Worm (Caenorhabditis elegans) whole organism, L4 larva: ENCODE measurements around the gene F16B4.6.
A peak's percentile ranks its signal among the peaks of the same experiment; 100 is the strongest.

Source experiments
- F10B5.3 ChIP-seq: sonication (generic microtip); optimal IDR thresholded peaks from 2 replicates; lab custom pipeline; 2016; ENCODE audit warnings: mild to moderate bottlenecking, missing genetic modification characterization, missing compliant biosample characterization
- Y48G9A.11 ChIP-seq: fragments of 200-800 bp; sonication (Bioruptor generic); IDR thresholded peaks from 2 replicates; pipeline ENCODE4 v1.3.6; 2022; ENCODE audit warnings: missing genetic modification reagents, missing genetic modification characterization, missing compliant biosample characterization
- ZK546.5 ChIP-seq, 2 experiments: sonication (generic microtip); optimal IDR thresholded peaks; 2 replicates each; lab custom pipeline; 2017; ENCODE audit warnings: missing biosample characterization in 2 of 2, missing genetic modification characterization in 2 of 2
- aha-1 ChIP-seq: fragments of 150-350 bp; peaks from one replicate; lab custom pipeline; 2014; ENCODE audit warnings: missing biosample characterization, missing genetic modification characterization
- arid-1 ChIP-seq: fragments of 200-800 bp; sonication (Bioruptor generic); conservative IDR thresholded peaks from 2 replicates; pipeline ENCODE4 v1.3.6; 2022; ENCODE audit warnings: missing genetic modification reagents, missing genetic modification characterization, missing compliant biosample characterization
- ces-1 ChIP-seq: fragments of 150-350 bp; sonication (generic microtip); optimal IDR thresholded peaks from 4 replicates; lab custom pipeline; 2014; ENCODE audit warnings: missing biosample characterization, missing genetic modification reagents, missing genetic modification characterization
- dmd-9 ChIP-seq: fragments of 200-800 bp; sonication (Bioruptor generic); IDR thresholded peaks from 2 replicates; pipeline ENCODE4 v1.3.6; 2022; ENCODE audit warnings: missing genetic modification reagents, missing genetic modification characterization, missing compliant biosample characterization
- duxl-1 ChIP-seq: sonication (generic microtip); optimal IDR thresholded peaks from 2 replicates; lab custom pipeline; 2016; ENCODE audit warnings: mild to moderate bottlenecking, missing genetic modification characterization, moderate library complexity, missing compliant biosample characterization; ENCODE audit not compliant: poor library complexity
- egl-43 ChIP-seq: fragments of 200-800 bp; sonication (Bioruptor generic); IDR thresholded peaks from 2 replicates; pipeline ENCODE4 v1.3.6; 2022; ENCODE audit warnings: missing genetic modification reagents, missing genetic modification characterization, missing compliant biosample characterization
- fkh-10 ChIP-seq: fragments of 150-350 bp; optimal IDR thresholded peaks from 2 replicates; lab custom pipeline; 2014; ENCODE audit warnings: missing biosample characterization, missing genetic modification reagents, missing genetic modification characterization
- gei-8 ChIP-seq: fragments of 200-800 bp; sonication (Bioruptor generic); optimal IDR thresholded peaks from 2 replicates; lab custom pipeline; 2018; ENCODE audit warnings: mild to moderate bottlenecking, missing genetic modification characterization, missing compliant biosample characterization
- hlh-30 ChIP-seq: sonication (generic microtip); optimal IDR thresholded peaks from 2 replicates; lab custom pipeline; 2017; ENCODE audit warnings: antibody characterized with exemption, mild to moderate bottlenecking, missing genetic modification characterization, missing compliant biosample characterization; ENCODE audit not compliant: insufficient read depth
- lir-3 ChIP-seq: sonication (generic microtip); optimal IDR thresholded peaks from 2 replicates; lab custom pipeline; 2016; ENCODE audit warnings: mild to moderate bottlenecking, missing genetic modification characterization, missing compliant biosample characterization
- nhr-237 ChIP-seq: sonication (generic microtip); optimal IDR thresholded peaks from 2 replicates; lab custom pipeline; 2017; ENCODE audit warnings: missing biosample characterization, missing genetic modification characterization
- nhr-28 ChIP-seq: fragments of 150-350 bp; optimal IDR thresholded peaks from 2 replicates; lab custom pipeline; 2014; ENCODE audit warnings: missing biosample characterization, missing genetic modification characterization
- nhr-48 ChIP-seq: sonication (generic microtip); optimal IDR thresholded peaks from 2 replicates; lab custom pipeline; 2016; ENCODE audit warnings: mild to moderate bottlenecking, missing genetic modification characterization, missing compliant biosample characterization
- nhr-6 ChIP-seq: fragments of 150-350 bp; optimal IDR thresholded peaks from 2 replicates; lab custom pipeline; 2014; ENCODE audit warnings: missing biosample characterization, missing genetic modification characterization
- set-16 ChIP-seq: fragments of 200-800 bp; sonication (Bioruptor generic); IDR thresholded peaks from 2 replicates; pipeline ENCODE4 v1.3.6; 2022; ENCODE audit warnings: missing genetic modification reagents, missing genetic modification characterization, missing compliant biosample characterization
- snpc-1.2 ChIP-seq: fragments of 200-800 bp; sonication (Bioruptor generic); IDR thresholded peaks from 2 replicates; pipeline ENCODE4 v1.3.6; 2022; ENCODE audit warnings: missing genetic modification reagents, missing genetic modification characterization, missing compliant biosample characterization
- unc-62 ChIP-seq, 3 experiments: fragments of 150-350 bp in 1 of 3; sonication (generic microtip); optimal IDR thresholded peaks in 2 of 3; peaks in 1 of 3; 1 replicate in 1 of 3; 2 replicates in 2 of 3; lab custom pipeline; 2014 to 2017; ENCODE audit warnings: missing biosample characterization in 3 of 3, missing genetic modification characterization in 3 of 3, missing genetic modification reagents in 3 of 3, missing genotype in 1 of 3
- ztf-11 ChIP-seq: fragments of 150-350 bp; optimal IDR thresholded peaks from 2 replicates; lab custom pipeline; 2014; ENCODE audit warnings: missing biosample characterization, missing genetic modification characterization

Gene F16B4.6

ce11 chrV:1566776-1567175, 20.2 kb upstream of the F16B4.6 start, which contains the start of gene cdc-25.2:
Gene cdc-25.2, plus strand, starts transcription at chrV:1567076.
- TF ChIP-seq gei-8 = no peak

DNA sequence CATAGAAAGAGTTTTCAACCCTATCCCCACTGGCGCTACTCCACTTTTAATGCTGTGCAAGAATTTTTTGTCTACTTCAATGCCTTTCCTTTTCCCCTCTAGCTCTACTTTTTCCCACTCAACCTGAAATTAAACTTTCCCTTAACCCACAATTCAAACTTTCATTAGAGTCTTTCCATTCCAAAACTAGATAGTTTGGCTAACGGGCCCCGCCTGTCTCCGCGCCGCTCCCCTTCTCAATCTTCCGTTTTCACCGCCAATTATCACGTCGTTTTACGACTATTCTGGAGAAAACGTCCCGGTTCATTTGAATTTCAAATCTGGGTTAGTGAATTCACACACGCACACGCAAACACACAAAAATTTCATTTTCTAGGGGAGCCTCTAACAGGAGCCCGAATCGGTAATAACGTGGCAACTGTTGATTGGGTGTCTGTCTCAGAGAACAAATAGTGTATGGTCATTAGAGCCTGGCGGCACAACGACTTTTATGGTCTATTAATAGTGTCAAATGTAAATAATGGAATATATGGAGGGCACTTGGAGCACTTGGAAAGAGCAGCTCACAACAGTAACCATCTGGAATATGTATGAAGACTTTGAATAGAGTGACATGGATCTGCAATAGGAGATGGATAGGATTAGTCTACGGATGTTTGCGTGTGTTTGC, 17.1 kb upstream of the F16B4.6 start:
- peak; percentile 67 for TF ChIP-seq aha-1 (tag; lab: Kevin White, UChicago)
- peak in 1 of 2 experiments; percentile 52 for TF ChIP-seq unc-62 (GFP tag; optimal IDR thresholded peaks at IDR 0.05 in 1 of 2; lab: Kevin White, UChicago)
- TF ChIP-seq unc-62 (tag; optimal IDR thresholded peaks at IDR 0.05; lab: Kevin White, UChicago) = no peak
- no peak for TF ChIP-seq nhr-48 (tag; lab: Kevin White, UChicago)

- TF ChIP-seq ces-1 (GFP tag; lab: Kevin White, UChicago) = no peak
- no peak for TF ChIP-seq nhr-28
- no peak for TF ChIP-seq nhr-237 (tag; lab: Kevin White, UChicago)
- no peak for TF ChIP-seq fkh-10 (GFP tag; lab: Kevin White, UChicago)
- TF ChIP-seq Y48G9A.11 (GFP tag; lab: Robert Waterston, UW) = no peak
- no peak for TF ChIP-seq lir-3 (tag; lab: Kevin White, UChicago)
- TF ChIP-seq F10B5.3 = no peak
- no peak for TF ChIP-seq aha-1 (tag; lab: Kevin White, UChicago)
These were observed 16.3 kb upstream of the F16B4.6 start for ce11 chrV:1570679-1571078.

DNA sequence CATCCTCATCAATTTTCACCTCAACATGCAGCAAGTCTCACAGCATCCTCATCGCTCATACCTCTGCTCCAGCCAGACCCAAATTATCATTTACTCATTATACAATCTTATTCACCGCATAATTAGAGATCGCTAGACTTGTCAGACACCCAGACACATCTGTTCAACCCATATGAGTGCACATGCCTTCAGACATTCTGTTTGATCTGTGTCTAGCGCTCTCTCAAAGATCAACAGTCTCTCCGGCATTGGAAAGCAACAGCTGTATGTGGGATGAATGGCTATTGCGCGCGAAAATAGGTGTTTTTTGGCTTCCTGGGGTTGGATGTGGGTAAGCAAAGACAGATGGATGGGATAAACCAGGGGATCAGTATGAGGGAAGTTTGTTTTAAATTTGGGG, 14.4 kb upstream of the F16B4.6 start:
- TF ChIP-seq ZK546.5 (tag; optimal IDR thresholded peaks at IDR 0.05; lab: Kevin White, UChicago) = no peak
- 0 out of 2 replicates have a peak, but pooled peaks have one; percentile 26 for TF ChIP-seq dmd-9

ce11 chrV:1574599-1574998, 12.4 kb upstream of the F16B4.6 start:
- no peak for TF ChIP-seq hlh-30 (tag; lab: Kevin White, UChicago)
- no peak for TF ChIP-seq ztf-11 (tag; lab: Kevin White, UChicago)
- no peak for TF ChIP-seq snpc-1.2 (GFP tag; lab: Robert Waterston, UW)
- peak in 1 of 2 experiments; percentile 41 for TF ChIP-seq unc-62 (GFP tag; optimal IDR thresholded peaks at IDR 0.05 in 1 of 2; lab: Kevin White, UChicago)
- no peak for TF ChIP-seq unc-62 (tag; optimal IDR thresholded peaks at IDR 0.05; lab: Kevin White, UChicago)
- no peak for TF ChIP-seq nhr-6 (tag; lab: Kevin White, UChicago)
- TF ChIP-seq aha-1 (tag; lab: Kevin White, UChicago) = peak; percentile 79
- TF ChIP-seq egl-43 (GFP tag; lab: Robert Waterston, UW) = no peak

ce11 chrV:1575493-1576084, 11.4 kb upstream of the F16B4.6 start:
- TF ChIP-seq unc-62 (GFP tag; optimal IDR thresholded peaks at IDR 0.05 in 1 of 2; lab: Kevin White, UChicago) (peak in 1 of 2 experiments; percentile 91), unc-62 (tag; optimal IDR thresholded peaks at IDR 0.05; lab: Kevin White, UChicago) (no peak), arid-1 (GFP tag; lab: Robert Waterston, UW) (no peak)

DNA sequence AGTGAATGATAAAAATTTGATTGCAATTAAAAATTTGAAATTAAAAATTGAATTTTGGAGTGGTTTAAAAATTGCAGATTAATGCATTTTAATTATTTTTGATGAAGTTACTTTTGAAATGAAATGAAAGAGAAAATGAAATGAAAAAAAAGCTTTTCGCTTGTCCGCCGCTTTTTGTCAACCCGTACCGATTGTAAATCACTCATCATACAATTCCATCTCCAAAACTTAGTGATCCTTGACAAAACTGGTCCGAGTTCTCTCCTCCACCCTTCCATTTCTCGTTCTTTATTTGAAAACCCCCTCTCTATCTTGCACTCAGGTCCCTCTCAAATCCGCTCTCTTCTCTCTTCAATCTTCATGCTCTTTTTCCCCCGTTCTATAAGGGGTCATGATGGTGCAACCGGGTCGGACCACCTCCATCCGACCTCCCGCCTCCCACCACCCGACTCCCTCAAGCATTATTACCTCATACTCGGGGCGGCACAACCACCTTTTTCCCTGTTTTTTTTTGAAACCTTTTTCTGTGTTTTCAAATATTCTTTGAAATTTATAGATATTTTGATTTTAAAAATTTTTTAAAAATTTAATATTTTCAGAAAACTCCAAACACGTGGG, 9.8 kb upstream of the F16B4.6 start:
- no peak for TF ChIP-seq ztf-11 (tag; lab: Kevin White, UChicago)
- no peak for TF ChIP-seq duxl-1 (tag; lab: Kevin White, UChicago)
- TF ChIP-seq set-16 = peak; percentile 27; the same call in 1 of the 2 replicates
- TF ChIP-seq unc-62 (GFP tag; optimal IDR thresholded peaks at IDR 0.05 in 1 of 2; lab: Kevin White, UChicago) = peak in 1 of 2 experiments; percentile 36
- no peak for TF ChIP-seq unc-62 (tag; optimal IDR thresholded peaks at IDR 0.05; lab: Kevin White, UChicago)
- no peak for TF ChIP-seq nhr-6 (tag; lab: Kevin White, UChicago)
- TF ChIP-seq aha-1 (tag; lab: Kevin White, UChicago) = peak; percentile 94
- TF ChIP-seq, all 104 proteins: peak for 3
